Fruit fly (Drosophila melanogaster): ENCODE results near the gene CG7650.

- TF ChIP-seq CTCF (optimal IDR thresholded peaks at IDR 0.05) = no peak
- TF ChIP-seq CG8478 (optimal IDR thresholded peaks at IDR 0.05) = no peak
These were observed 45.7 kb upstream of the CG7650 start, which contains the start of gene Eig71Ee for dm6 chr3L:15655910-15656309.
